Worm (Caenorhabditis elegans) whole organism, mixed stage, embryonic: ENCODE results near the gene ZK856.19.

Experiments used
- M03D4.4 ChIP-seq: sonication (generic microtip); optimal IDR thresholded peaks from 2 replicates; lab custom pipeline; 2017; ENCODE audit warnings: mild to moderate bottlenecking, missing genetic modification characterization, missing compliant biosample characterization
- ces-1 ChIP-seq: fragments of 150-350 bp; optimal IDR thresholded peaks from 2 replicates; lab custom pipeline; 2014; ENCODE audit warnings: missing biosample characterization, missing genetic modification reagents, missing genetic modification characterization
- elt-1 ChIP-seq: sonication (generic microtip); optimal IDR thresholded peaks from 2 replicates; lab custom pipeline; 2017; ENCODE audit warnings: missing genetic modification characterization, mild to moderate bottlenecking, missing compliant biosample characterization, antibody characterized with exemption, moderate library complexity, borderline replicate concordance; ENCODE audit not compliant: insufficient read depth
- mep-1 ChIP-seq: fragments of 150-350 bp; optimal IDR thresholded peaks from 2 replicates; lab custom pipeline; 2017; ENCODE audit warnings: missing biosample characterization, missing genetic modification reagents, missing genetic modification characterization, inconsistent platforms
- nhr-237 ChIP-seq: fragments of 150-350 bp; optimal IDR thresholded peaks from 2 replicates; lab custom pipeline; 2014; ENCODE audit warnings: missing biosample characterization, missing genetic modification characterization
- nhr-76 ChIP-seq: sonication (generic microtip); optimal IDR thresholded peaks from 2 replicates; lab custom pipeline; 2017; ENCODE audit warnings: missing biosample characterization, missing genetic modification characterization
- pha-4 ChIP-seq: fragments of 150-350 bp; optimal IDR thresholded peaks from 2 replicates; lab custom pipeline; 2018; ENCODE audit warnings: missing biosample characterization, missing genetic modification reagents, missing genetic modification characterization
- snpc-4 ChIP-seq: fragments of 150-350 bp; optimal IDR thresholded peaks from 2 replicates; lab custom pipeline; 2014; ENCODE audit warnings: missing biosample characterization, missing genetic modification characterization

- TF ChIP-seq nhr-237 (tag; lab: Kevin White, UChicago) = no peak
- TF ChIP-seq mep-1 = no peak
- no peak for TF ChIP-seq nhr-76 (tag; lab: Kevin White, UChicago)
- no peak for TF ChIP-seq elt-1 (tag; lab: Kevin White, UChicago)
- TF ChIP-seq ces-1 (GFP tag; lab: Kevin White, UChicago) = no peak
- no peak for TF ChIP-seq pha-4 (tag; lab: Kevin White, UChicago)
- no peak for TF ChIP-seq M03D4.4 (tag; lab: Kevin White, UChicago)
- TF ChIP-seq snpc-4 (tag; lab: Kevin White, UChicago) = no peak
These were observed 19.0 kb downstream of the ZK856.19 start, which contains the start of gene ZK856.18 for ce11 chrV:10185719-10186118.
